Worm (Caenorhabditis elegans) whole organism, L4 larva: Measurements from ENCODE around the gene bgnt-1.3.

Experiments
- lin-39 ChIP-seq: fragments of 150-350 bp; optimal IDR thresholded peaks from 2 replicates; lab custom pipeline; 2014; ENCODE audit warnings: missing biosample characterization, missing genetic modification reagents, missing genetic modification characterization
- lsy-2 ChIP-seq, 2 experiments: fragments of 150-350 bp in 1 of 2; sonication (generic microtip) in 1 of 2; optimal IDR thresholded peaks; 2 replicates each; lab custom pipeline; 2014 to 2017; ENCODE audit warnings: missing biosample characterization in 2 of 2, missing genetic modification characterization in 2 of 2
- mep-1 ChIP-seq: fragments of 150-350 bp; sonication (generic microtip); optimal IDR thresholded peaks from 3 replicates; lab custom pipeline; 2014; ENCODE audit warnings: missing biosample characterization, missing genetic modification characterization
- nhr-11 ChIP-seq: fragments of 150-350 bp; optimal IDR thresholded peaks from 2 replicates; lab custom pipeline; 2014; ENCODE audit warnings: missing biosample characterization, missing genetic modification characterization
- nhr-237 ChIP-seq: sonication (generic microtip); optimal IDR thresholded peaks from 2 replicates; lab custom pipeline; 2017; ENCODE audit warnings: missing biosample characterization, missing genetic modification characterization
- nhr-77 ChIP-seq: fragments of 150-350 bp; optimal IDR thresholded peaks from 2 replicates; lab custom pipeline; 2014; ENCODE audit warnings: missing biosample characterization, missing genetic modification characterization
- skn-1 ChIP-seq: fragments of 150-350 bp; optimal IDR thresholded peaks from 2 replicates; lab custom pipeline; 2014; ENCODE audit warnings: missing biosample characterization, missing genetic modification characterization
- unc-39 ChIP-seq: sonication (generic microtip); optimal IDR thresholded peaks from 2 replicates; lab custom pipeline; 2017; ENCODE audit warnings: missing biosample characterization, missing genetic modification characterization
- zag-1 ChIP-seq: fragments of 150-350 bp; optimal IDR thresholded peaks from 2 replicates; lab custom pipeline; 2014; ENCODE audit warnings: missing biosample characterization, missing genetic modification characterization

- TF ChIP-seq mep-1 (tag; lab: Kevin White, UChicago) (no peak), nhr-237 (no peak), zag-1 (no peak), nhr-77 (tag; lab: Kevin White, UChicago) (no peak), skn-1 (tag; lab: Kevin White, UChicago) (no peak), lsy-2 (tag; optimal IDR thresholded peaks at IDR 0.05; lab: Kevin White, UChicago) (no peak), lin-39 (no peak), nhr-11 (no peak), unc-39 (no peak)
Observed at ce11 chrV:16210257-16211002, 45.9 kb downstream of the bgnt-1.3 start, which contains the start of gene F11A5.16.
